Worm (Caenorhabditis elegans): Measurements from ENCODE around the gene srx-3.

DNA sequence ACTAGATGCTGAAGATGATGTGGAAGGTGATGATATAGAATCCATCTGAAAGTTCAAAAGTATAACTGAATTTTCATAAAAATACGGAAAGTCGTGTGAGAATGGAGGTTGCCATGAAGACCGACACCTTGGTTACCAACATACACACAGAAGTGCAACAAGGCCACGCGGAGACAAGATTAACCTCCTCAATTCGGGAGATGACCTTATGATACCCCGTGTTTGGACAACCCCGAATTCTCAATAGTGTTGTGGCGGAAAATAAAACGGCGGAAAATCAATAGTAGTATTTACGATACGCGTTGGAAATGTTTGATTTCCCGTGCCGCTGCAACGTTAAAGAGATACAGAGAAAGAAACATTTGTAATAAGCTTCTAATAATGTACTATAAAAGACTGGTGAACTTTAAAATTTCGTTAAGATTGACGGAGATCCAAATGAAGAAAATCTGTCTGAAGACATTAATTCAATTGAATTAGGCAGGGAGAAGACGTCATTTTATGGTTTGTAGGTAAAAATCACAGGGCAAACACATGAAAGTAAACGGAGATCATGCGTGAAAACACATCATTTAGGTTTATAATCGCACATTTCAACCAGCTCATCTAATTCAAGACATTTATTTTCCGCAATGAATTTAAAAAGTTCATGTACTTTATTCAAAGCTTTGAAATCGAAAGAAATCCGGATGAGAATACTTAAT lies 41.1 kb upstream of the srx-3 start, which contains the start of gene nhr-44:
- TF ChIP-seq ama-1 (optimal IDR thresholded peaks at IDR 0.05) (no peak), tra-4 (tag; optimal IDR thresholded peaks at IDR 0.05) (no peak), ceh-36 (tag; optimal IDR thresholded peaks at IDR 0.05) (no peak), flt-1 (GFP tag; IDR thresholded peaks at IDR 0.05) (no peak)
